Worm (Caenorhabditis elegans) whole organism, L4 larva: ENCODE results near the gene F09F7.6.

Experiments
- F49E8.2 ChIP-seq: sonication (generic microtip); optimal IDR thresholded peaks from 2 replicates; lab custom pipeline; 2016; ENCODE audit warnings: missing compliant biosample characterization, mild to moderate bottlenecking, missing genetic modification characterization, borderline replicate concordance
- Y5F2A.4 ChIP-seq: fragments of 200-800 bp; sonication (Bioruptor generic); optimal IDR thresholded peaks from 2 replicates; lab custom pipeline; 2018; ENCODE audit warnings: mild to moderate bottlenecking, missing genetic modification characterization, missing compliant biosample characterization
- ZK546.5 ChIP-seq, 2 experiments: sonication (generic microtip); optimal IDR thresholded peaks; 2 replicates each; lab custom pipeline; 2017; ENCODE audit warnings: missing biosample characterization in 2 of 2, missing genetic modification characterization in 2 of 2
- aha-1 ChIP-seq: fragments of 150-350 bp; peaks from one replicate; lab custom pipeline; 2014; ENCODE audit warnings: missing biosample characterization, missing genetic modification characterization
- ama-1 ChIP-seq: fragments of 150-350 bp; optimal IDR thresholded peaks from 2 replicates; lab custom pipeline; 2014; ENCODE audit warnings: inconsistent platforms, mixed read lengths
- ceh-28 ChIP-seq: fragments of 150-350 bp; optimal IDR thresholded peaks from 2 replicates; lab custom pipeline; 2014; ENCODE audit warnings: missing biosample characterization, missing genetic modification reagents, missing genetic modification characterization
- ceh-32 ChIP-seq: sonication (generic microtip); optimal IDR thresholded peaks from 2 replicates; lab custom pipeline; 2016; ENCODE audit warnings: mild to moderate bottlenecking, missing genetic modification characterization, missing compliant biosample characterization; ENCODE audit not compliant: poor library complexity
- daf-12 ChIP-seq: fragments of 150-350 bp; optimal IDR thresholded peaks from 2 replicates; lab custom pipeline; 2014; ENCODE audit warnings: missing biosample characterization, missing genetic modification reagents, missing genetic modification characterization
- daf-16 ChIP-seq, 3 experiments: sonication (generic microtip); optimal IDR thresholded peaks; 2 replicates each; lab custom pipeline; 2016 to 2017; ENCODE audit warnings: missing genetic modification characterization in 3 of 3, missing genetic modification reagents in 3 of 3, mild to moderate bottlenecking in 2 of 3, missing compliant biosample characterization in 2 of 3, missing biosample characterization in 1 of 3, moderate library complexity in 1 of 3
- daf-19 ChIP-seq: fragments of 200-800 bp; sonication (Bioruptor generic); conservative IDR thresholded peaks from 2 replicates; pipeline ENCODE4 v1.3.6; 2022; ENCODE audit warnings: missing genetic modification characterization, missing compliant biosample characterization
- daf-8 ChIP-seq: fragments of 200-800 bp; sonication (Bioruptor generic); IDR thresholded peaks from 2 replicates; pipeline ENCODE4 v1.3.6; 2022; ENCODE audit warnings: missing genetic modification characterization, missing compliant biosample characterization
- dmd-6 ChIP-seq: fragments of 200-800 bp; sonication (Bioruptor generic); IDR thresholded peaks from 2 replicates; pipeline ENCODE4 v1.3.6; 2022; ENCODE audit warnings: missing genetic modification reagents, missing genetic modification characterization, missing compliant biosample characterization
- dmd-8 ChIP-seq: fragments of 200-800 bp; sonication (Bioruptor generic); IDR thresholded peaks from 2 replicates; pipeline ENCODE4 v1.3.6; 2022; ENCODE audit warnings: missing genetic modification characterization, missing compliant biosample characterization
- dve-1 ChIP-seq: sonication (generic microtip); optimal IDR thresholded peaks from 2 replicates; lab custom pipeline; 2017; ENCODE audit warnings: antibody characterized with exemption, mild to moderate bottlenecking, missing genetic modification characterization, missing compliant biosample characterization; ENCODE audit not compliant: insufficient read depth
- egl-27 ChIP-seq: sonication (generic microtip); optimal IDR thresholded peaks from 3 replicates; lab custom pipeline; 2017; ENCODE audit warnings: missing biosample characterization, missing genetic modification reagents, missing genetic modification characterization
- fos-1 ChIP-seq: fragments of 150-350 bp; optimal IDR thresholded peaks from 2 replicates; lab custom pipeline; 2014; ENCODE audit warnings: missing biosample characterization, missing genetic modification characterization
- hif-1 ChIP-seq, 2 experiments: sonication (generic microtip); optimal IDR thresholded peaks; 2 replicates each; lab custom pipeline; 2016 to 2017; ENCODE audit warnings: missing compliant biosample characterization in 2 of 2, missing genetic modification characterization in 2 of 2, missing genetic modification reagents in 2 of 2, missing genotype in 2 of 2, mild to moderate bottlenecking in 1 of 2
- hlh-11 ChIP-seq: fragments of 200-800 bp; sonication (Bioruptor generic); optimal IDR thresholded peaks from 2 replicates; lab custom pipeline; 2018; ENCODE audit warnings: mild to moderate bottlenecking, missing genetic modification characterization, missing compliant biosample characterization
- hlh-30 ChIP-seq: sonication (generic microtip); optimal IDR thresholded peaks from 2 replicates; lab custom pipeline; 2017; ENCODE audit warnings: antibody characterized with exemption, mild to moderate bottlenecking, missing genetic modification characterization, missing compliant biosample characterization; ENCODE audit not compliant: insufficient read depth
- hmg-1.1 ChIP-seq: fragments of 200-800 bp; sonication (Bioruptor generic); IDR thresholded peaks from 2 replicates; pipeline ENCODE4 v1.3.6; 2022; ENCODE audit warnings: missing genetic modification reagents, missing genetic modification characterization, missing compliant biosample characterization
- lim-7 ChIP-seq: fragments of 200-800 bp; sonication (Bioruptor generic); IDR thresholded peaks from 2 replicates; pipeline ENCODE4 v1.3.6; 2022; ENCODE audit warnings: missing genetic modification characterization, missing compliant biosample characterization
- lin-13 ChIP-seq: fragments of 150-350 bp; optimal IDR thresholded peaks from 2 replicates; lab custom pipeline; 2014; ENCODE audit warnings: missing biosample characterization, missing genetic modification reagents, missing genetic modification characterization
- lir-3 ChIP-seq: sonication (generic microtip); optimal IDR thresholded peaks from 2 replicates; lab custom pipeline; 2016; ENCODE audit warnings: mild to moderate bottlenecking, missing genetic modification characterization, missing compliant biosample characterization
- lsy-2 ChIP-seq, 2 experiments: fragments of 150-350 bp in 1 of 2; sonication (generic microtip) in 1 of 2; optimal IDR thresholded peaks; 2 replicates each; lab custom pipeline; 2014 to 2017; ENCODE audit warnings: missing biosample characterization in 2 of 2, missing genetic modification characterization in 2 of 2
- mdl-1 ChIP-seq, 2 experiments: fragments of 150-350 bp in 1 of 2; sonication (generic microtip) in 1 of 2; optimal IDR thresholded peaks; 2 replicates each; lab custom pipeline; 2014 to 2017; ENCODE audit warnings: missing biosample characterization in 2 of 2, missing genetic modification characterization in 2 of 2
- mdt-29 ChIP-seq: fragments of 200-800 bp; sonication (Bioruptor generic); IDR thresholded peaks from 2 replicates; pipeline ENCODE4 v1.3.6; 2022; ENCODE audit warnings: missing genetic modification reagents, missing genetic modification characterization, missing compliant biosample characterization
- mep-1 ChIP-seq: fragments of 150-350 bp; sonication (generic microtip); optimal IDR thresholded peaks from 3 replicates; lab custom pipeline; 2014; ENCODE audit warnings: missing biosample characterization, missing genetic modification characterization
- mxl-2 ChIP-seq: fragments of 200-800 bp; sonication (Bioruptor generic); conservative IDR thresholded peaks from 2 replicates; pipeline ENCODE4 v1.3.6; 2022; ENCODE audit warnings: missing genetic modification reagents, missing genetic modification characterization, missing compliant biosample characterization
- nhr-111 ChIP-seq: fragments of 200-800 bp; sonication (Bioruptor generic); optimal IDR thresholded peaks from 2 replicates; lab custom pipeline; 2018; ENCODE audit warnings: mild to moderate bottlenecking, missing genetic modification characterization, missing compliant biosample characterization
- nhr-237 ChIP-seq: sonication (generic microtip); optimal IDR thresholded peaks from 2 replicates; lab custom pipeline; 2017; ENCODE audit warnings: missing biosample characterization, missing genetic modification characterization
- nhr-25 ChIP-seq: sonication (generic microtip); optimal IDR thresholded peaks from 2 replicates; lab custom pipeline; 2017; ENCODE audit warnings: missing genetic modification characterization, mild to moderate bottlenecking, missing compliant biosample characterization, antibody characterized with exemption, moderate library complexity, borderline replicate concordance; ENCODE audit not compliant: insufficient read depth
- nhr-28 ChIP-seq: fragments of 150-350 bp; optimal IDR thresholded peaks from 2 replicates; lab custom pipeline; 2014; ENCODE audit warnings: missing biosample characterization, missing genetic modification characterization
- nhr-42 ChIP-seq: fragments of 200-800 bp; sonication (Bioruptor generic); IDR thresholded peaks from 2 replicates; pipeline ENCODE4 v1.3.6; 2022; ENCODE audit warnings: missing genetic modification characterization, missing compliant biosample characterization
- nhr-48 ChIP-seq: sonication (generic microtip); optimal IDR thresholded peaks from 2 replicates; lab custom pipeline; 2016; ENCODE audit warnings: mild to moderate bottlenecking, missing genetic modification characterization, missing compliant biosample characterization
- nhr-6 ChIP-seq: fragments of 150-350 bp; optimal IDR thresholded peaks from 2 replicates; lab custom pipeline; 2014; ENCODE audit warnings: missing biosample characterization, missing genetic modification characterization
- nhr-77 ChIP-seq: fragments of 150-350 bp; optimal IDR thresholded peaks from 2 replicates; lab custom pipeline; 2014; ENCODE audit warnings: missing biosample characterization, missing genetic modification characterization
- php-3 ChIP-seq: fragments of 200-800 bp; sonication (Bioruptor generic); IDR thresholded peaks from 2 replicates; pipeline ENCODE4 v1.3.6; 2022; ENCODE audit warnings: missing genetic modification reagents, missing genetic modification characterization, missing compliant biosample characterization
- spr-3 ChIP-seq: fragments of 200-800 bp; sonication (Bioruptor generic); optimal IDR thresholded peaks from 2 replicates; lab custom pipeline; 2018; ENCODE audit warnings: mild to moderate bottlenecking, missing genetic modification characterization, missing compliant biosample characterization
- unc-130 ChIP-seq: sonication (generic microtip); optimal IDR thresholded peaks from 2 replicates; lab custom pipeline; 2016; ENCODE audit warnings: missing genetic modification reagents, missing genetic modification characterization, missing compliant biosample characterization
- unc-62 ChIP-seq, 3 experiments: fragments of 150-350 bp in 1 of 3; sonication (generic microtip); optimal IDR thresholded peaks in 2 of 3; peaks in 1 of 3; 1 replicate in 1 of 3; 2 replicates in 2 of 3; lab custom pipeline; 2014 to 2017; ENCODE audit warnings: missing biosample characterization in 3 of 3, missing genetic modification characterization in 3 of 3, missing genetic modification reagents in 3 of 3, missing genotype in 1 of 3
- zfp-2 ChIP-seq: sonication (generic microtip); optimal IDR thresholded peaks from 2 replicates; lab custom pipeline; 2016; ENCODE audit warnings: mild to moderate bottlenecking, missing genetic modification characterization, missing compliant biosample characterization
- zfp-3 ChIP-seq: fragments of 200-800 bp; sonication (Bioruptor generic); conservative IDR thresholded peaks from 2 replicates; pipeline ENCODE4 v1.3.6; 2022; ENCODE audit warnings: missing genetic modification reagents, missing genetic modification characterization, missing compliant biosample characterization
- ztf-11 ChIP-seq: fragments of 150-350 bp; optimal IDR thresholded peaks from 2 replicates; lab custom pipeline; 2014; ENCODE audit warnings: missing biosample characterization, missing genetic modification characterization
- ztf-7 ChIP-seq: fragments of 150-350 bp; optimal IDR thresholded peaks from 2 replicates; lab custom pipeline; 2014; ENCODE audit warnings: missing biosample characterization, missing genetic modification characterization

Gene F09F7.6

ce11 chrIII:5502915-5503575, 48.9 kb downstream of the F09F7.6 start (continued):
- TF ChIP-seq ztf-11 (tag; lab: Kevin White, UChicago) (no peak), ceh-28 (tag; lab: Kevin White, UChicago) (no peak), nhr-48 (tag; lab: Kevin White, UChicago) (peak; percentile 49), daf-12 (tag; lab: Kevin White, UChicago) (no peak), F49E8.2 (tag; lab: Kevin White, UChicago) (no peak), dmd-8 (GFP tag; lab: Robert Waterston, UW) (no peak), mxl-2 (GFP tag; lab: Robert Waterston, UW) (no peak), lim-7 (GFP tag; lab: Robert Waterston, UW) (no peak), fos-1 (tag; lab: Kevin White, UChicago) (no peak), lin-13 (GFP tag; lab: Kevin White, UChicago) (no peak), ztf-7 (tag; lab: Kevin White, UChicago) (peak; percentile 93), hmg-1.1 (GFP tag; lab: Robert Waterston, UW) (peak; percentile 49; the same call in 1 of the 2 replicates), nhr-237 (tag; lab: Kevin White, UChicago) (no peak), egl-27 (no peak), spr-3 (GFP tag; lab: Kevin White, UChicago) (no peak), dmd-6 (peak; percentile 76), php-3 (GFP tag; lab: Robert Waterston, UW) (peak; percentile 79), mdt-29 (GFP tag; lab: Robert Waterston, UW) (peak; percentile 57; the same call in 1 of the 2 replicates), Y5F2A.4 (GFP tag; lab: Kevin White, UChicago) (no peak), zfp-2 (tag; lab: Kevin White, UChicago) (no peak), daf-19 (no peak), lir-3 (tag; lab: Kevin White, UChicago) (no peak), nhr-6 (tag; lab: Kevin White, UChicago) (peak; percentile 32), unc-130 (GFP tag; lab: Kevin White, UChicago) (no peak), daf-8 (no peak), unc-62 (GFP tag; optimal IDR thresholded peaks at IDR 0.05 in 1 of 2; lab: Kevin White, UChicago) (peak; percentile 8 to 74), unc-62 (tag; optimal IDR thresholded peaks at IDR 0.05; lab: Kevin White, UChicago) (no peak), mdl-1 (tag; optimal IDR thresholded peaks at IDR 0.05; lab: Kevin White, UChicago) (peak; percentile 7 to 83), ceh-32 (tag; lab: Kevin White, UChicago) (no peak)

- TF ChIP-seq php-3 (GFP tag; lab: Robert Waterston, UW), result no peak
- no peak for TF ChIP-seq nhr-42
- peak; percentile 59 for TF ChIP-seq dve-1
- 0 out of 2 replicates have a peak, but pooled peaks have one; percentile 5 for TF ChIP-seq mxl-2 (GFP tag; lab: Robert Waterston, UW)
- no peak for TF ChIP-seq ZK546.5 (tag; optimal IDR thresholded peaks at IDR 0.05; lab: Kevin White, UChicago)
- peak in 1 of 2 experiments; percentile 50 for TF ChIP-seq mdl-1 (tag; optimal IDR thresholded peaks at IDR 0.05; lab: Kevin White, UChicago)
- no peak for TF ChIP-seq zfp-3 (GFP tag; lab: Robert Waterston, UW)
- 0 out of 2 replicates have a peak, but pooled peaks have one; percentile 18 for TF ChIP-seq lim-7 (GFP tag; lab: Robert Waterston, UW)
- TF ChIP-seq ceh-28 (tag; lab: Kevin White, UChicago), result no peak
- TF ChIP-seq zfp-2 (tag; lab: Kevin White, UChicago), result no peak
- peak; percentile 0 for TF ChIP-seq nhr-6 (tag; lab: Kevin White, UChicago)
- no peak for TF ChIP-seq nhr-111 (GFP tag; lab: Kevin White, UChicago)
- peak in 1 of 2 experiments; percentile 38 for TF ChIP-seq hif-1 (tag; optimal IDR thresholded peaks at IDR 0.05; lab: Kevin White, UChicago)
- no peak for TF ChIP-seq fos-1 (tag; lab: Kevin White, UChicago)
- peak; percentile 32 for TF ChIP-seq nhr-28 (tag; lab: Kevin White, UChicago)
- peak; percentile 30 for TF ChIP-seq hlh-11
- no peak for TF ChIP-seq nhr-25 (tag; lab: Kevin White, UChicago)
- peak; percentile 36 for TF ChIP-seq ama-1
- TF ChIP-seq lir-3 (tag; lab: Kevin White, UChicago), result no peak
- no peak for TF ChIP-seq daf-16 (GFP tag; optimal IDR thresholded peaks at IDR 0.05; lab: Kevin White, UChicago)
- TF ChIP-seq daf-16 (tag; optimal IDR thresholded peaks at IDR 0.05; lab: Kevin White, UChicago), result peak; percentile 67
- TF ChIP-seq mep-1, result peak; percentile 17
- TF ChIP-seq lsy-2 (tag; optimal IDR thresholded peaks at IDR 0.05; lab: Kevin White, UChicago), result peak in 1 of 2 experiments; percentile 0
- TF ChIP-seq nhr-77, result no peak
- TF ChIP-seq aha-1, result peak; percentile 83
- peak; percentile 90 for TF ChIP-seq hlh-30
These were observed 50.3 kb downstream of the F09F7.6 start, which contains the start of gene R02F2.1 for ce11 chrIII:5501358-5502287. R02F2.1 (plus strand) TSS chrIII:5501885.
